Fruit fly (Drosophila melanogaster) whole organism, pupa: ENCODE data around the gene eIF2Bepsilon.

ENCODE experiments used
- CG10348 ChIP-seq: fragments of 200-800 bp; sonication (Bioruptor generic); IDR thresholded peaks from 2 replicates; pipeline ENCODE4 v1.3.6; 2022; ENCODE audit warnings: missing biosample characterization, missing genetic modification characterization
- CG12605 ChIP-seq: fragments of 200-800 bp; sonication (Bioruptor generic); IDR thresholded peaks from 2 replicates; pipeline ENCODE4 v1.3.6; 2022; ENCODE audit warnings: missing biosample characterization, missing genetic modification characterization
- CG13204 ChIP-seq: fragments of 200-800 bp; sonication (Bioruptor generic); optimal IDR thresholded peaks from 2 replicates; lab custom pipeline; 2018; ENCODE audit warnings: missing biosample characterization, mild to moderate bottlenecking, missing genetic modification characterization, moderate library complexity
- CG14655 ChIP-seq: fragments of 200-800 bp; sonication (Bioruptor generic); optimal IDR thresholded peaks from 3 replicates; lab custom pipeline; 2017; ENCODE audit warnings: mild to moderate bottlenecking, missing biosample characterization, missing genetic modification reagents, missing genetic modification characterization
- CG15710 ChIP-seq: fragments of 200-800 bp; sonication (Bioruptor generic); optimal IDR thresholded peaks from 2 replicates; lab custom pipeline; 2018; ENCODE audit warnings: missing biosample characterization, mild to moderate bottlenecking, missing genetic modification characterization, moderate library complexity
- CG17806 ChIP-seq: fragments of 200-800 bp; sonication (Bioruptor generic); optimal IDR thresholded peaks from 2 replicates; lab custom pipeline; 2018; ENCODE audit warnings: missing biosample characterization, mild to moderate bottlenecking, missing genetic modification characterization, moderate library complexity
- CG32121 ChIP-seq: fragments of 200-800 bp; sonication (Bioruptor generic); IDR thresholded peaks from 2 replicates; pipeline ENCODE4 v1.3.6; 2022; ENCODE audit warnings: missing biosample characterization, missing genetic modification characterization
- CG34367 ChIP-seq: fragments of 200-800 bp; sonication (Bioruptor generic); optimal IDR thresholded peaks from 2 replicates; lab custom pipeline; 2018; ENCODE audit warnings: missing biosample characterization, mild to moderate bottlenecking, missing genetic modification characterization
- CG4496 ChIP-seq: fragments of 200-800 bp; sonication (Bioruptor generic); IDR thresholded peaks from 3 replicates; pipeline ENCODE4 v1.3.6; 2022; ENCODE audit warnings: missing biosample characterization, missing genetic modification characterization
- CG8159 ChIP-seq: fragments of 200-800 bp; sonication (Bioruptor generic); optimal IDR thresholded peaks from 3 replicates; lab custom pipeline; 2018; ENCODE audit warnings: missing biosample characterization, mild to moderate bottlenecking, missing genetic modification characterization, moderate library complexity
- CG8301 ChIP-seq: fragments of 200-800 bp; sonication (Bioruptor generic); optimal IDR thresholded peaks from 2 replicates; lab custom pipeline; 2018; ENCODE audit warnings: missing biosample characterization, mild to moderate bottlenecking, missing genetic modification characterization
- CG9948 ChIP-seq: fragments of 200-800 bp; sonication (Bioruptor generic); optimal IDR thresholded peaks from 2 replicates; lab custom pipeline; 2018; ENCODE audit warnings: missing biosample characterization, mild to moderate bottlenecking, missing genetic modification characterization, moderate library complexity
- D1 ChIP-seq: fragments of 200-800 bp; sonication (Bioruptor generic); optimal IDR thresholded peaks from 2 replicates; lab custom pipeline; 2018; ENCODE audit warnings: missing biosample characterization, mild to moderate bottlenecking, missing genetic modification characterization, moderate library complexity
- EcR ChIP-seq: fragments of 200-800 bp; sonication (Bioruptor generic); optimal IDR thresholded peaks from 3 replicates; lab custom pipeline; 2019; ENCODE audit warnings: missing biosample characterization, missing genetic modification characterization, mild to moderate bottlenecking, moderate library complexity, missing genetic modification reagents
- Ets98B ChIP-seq: fragments of 200-800 bp; sonication (Bioruptor generic); IDR thresholded peaks from 2 replicates; pipeline ENCODE4 v1.3.6; 2022; ENCODE audit warnings: missing biosample characterization, missing genetic modification characterization
- Pif1A ChIP-seq: fragments of 200-800 bp; sonication (Bioruptor generic); optimal IDR thresholded peaks from 3 replicates; lab custom pipeline; 2016; ENCODE audit warnings: missing biosample characterization, missing genetic modification characterization
- Pif1B ChIP-seq: fragments of 200-800 bp; sonication (Bioruptor generic); optimal IDR thresholded peaks from 3 replicates; lab custom pipeline; 2016; ENCODE audit warnings: missing biosample characterization, missing genetic modification characterization
- Snoo ChIP-seq: fragments of 200-800 bp; sonication (Bioruptor generic); optimal IDR thresholded peaks from 3 replicates; lab custom pipeline; 2017; ENCODE audit warnings: missing biosample characterization, mild to moderate bottlenecking, missing genetic modification characterization, inconsistent platforms
- fd96Ca ChIP-seq: fragments of 200-800 bp; sonication (Bioruptor generic); IDR thresholded peaks from 3 replicates; pipeline ENCODE4 v1.3.6; 2022; ENCODE audit warnings: missing biosample characterization, missing genetic modification characterization
- gl ChIP-seq: fragments of 200-800 bp; sonication (Bioruptor generic); optimal IDR thresholded peaks from 2 replicates; lab custom pipeline; 2018; ENCODE audit warnings: missing biosample characterization, mild to moderate bottlenecking, missing genetic modification characterization
- rn ChIP-seq: fragments of 200-800 bp; sonication (Bioruptor generic); IDR thresholded peaks from 2 replicates; pipeline ENCODE4 v1.3.6; 2022; ENCODE audit warnings: missing biosample characterization, missing genetic modification characterization

Gene eIF2Bepsilon

DNA sequence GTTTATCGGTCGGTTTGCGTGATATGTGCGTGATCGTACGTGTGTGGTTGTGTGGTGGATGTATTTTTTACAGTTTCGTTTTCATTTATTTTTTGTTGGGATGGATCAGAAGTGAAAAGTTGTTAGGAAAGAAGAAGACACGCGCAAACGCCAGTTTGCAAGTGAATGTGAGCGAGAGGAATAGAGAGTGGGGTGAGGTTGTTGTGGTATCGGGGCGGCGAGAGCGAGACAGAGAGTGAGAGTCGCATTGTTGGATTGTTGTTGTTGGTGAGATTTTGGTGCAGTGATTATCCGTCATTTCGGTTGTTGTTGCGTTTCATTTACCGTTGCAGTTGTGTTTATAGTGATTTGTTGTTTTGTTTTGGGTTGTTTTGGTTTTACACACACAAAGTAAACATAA is 29.1 kb downstream of the eIF2Bepsilon start:
- TF ChIP-seq CG10348 (GFP tag; lab: Robert Waterston, UW) (no peak), CG34367 (tag; lab: Kevin White, UChicago) (no peak), fd96Ca (GFP tag; lab: Robert Waterston, UW) (no peak), CG15710 (tag; lab: Kevin White, UChicago) (no peak), Ets98B (no peak), Pif1A (GFP tag; lab: Kevin White, UChicago) (no peak), EcR (GFP tag; lab: Kevin White, UChicago) (no peak), gl (tag; lab: Kevin White, UChicago) (no peak), rn (no peak), Snoo (no peak), CG8159 (tag; lab: Kevin White, UChicago) (no peak), CG17806 (tag; lab: Kevin White, UChicago) (no peak), Pif1B (GFP tag; lab: Kevin White, UChicago) (no peak)
- TF ChIP-seq, all 21 proteins: peak for 0

DNA sequence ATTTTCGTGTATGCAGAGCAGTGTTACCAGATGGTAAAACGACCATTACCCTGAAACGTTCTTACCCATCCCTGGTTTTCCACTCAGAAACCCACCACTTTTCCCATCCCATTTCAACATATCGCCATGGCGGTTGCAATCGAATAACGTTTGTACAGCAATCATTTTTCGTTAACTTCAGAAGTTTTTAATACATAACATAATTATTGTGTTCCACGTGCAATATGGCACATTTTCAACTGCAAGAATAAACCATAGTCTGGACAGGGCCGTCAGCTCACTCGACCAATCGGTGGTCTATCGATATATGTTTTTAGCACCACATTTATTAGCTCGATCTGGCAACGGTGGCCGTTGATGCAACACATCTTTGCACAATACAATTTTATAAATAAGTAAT is 32.7 kb downstream of the eIF2Bepsilon start, which contains the start of the genes trr and mRpL16:
TSS of gene trr (minus strand) at position 25 of the 400 bp plus-strand sequence.
TSS of gene mRpL16 (plus strand) at position 331 of the 400 bp plus-strand sequence.
- TF ChIP-seq CG4496 (GFP tag; lab: Robert Waterston, UW): peak; percentile 62; the same call in 2 of the 3 replicates
- TF ChIP-seq CG32121 (GFP tag; lab: Robert Waterston, UW): no peak
- peak; percentile 30 for TF ChIP-seq CG15710 (tag; lab: Kevin White, UChicago)
- TF ChIP-seq Pif1A (GFP tag; lab: Kevin White, UChicago): no peak
- TF ChIP-seq CG17806 (tag; lab: Kevin White, UChicago): no peak
- TF ChIP-seq CG8301 (tag; lab: Kevin White, UChicago): no peak
- TF ChIP-seq Ets98B: peak; percentile 35; the same call in 1 of the 2 replicates
- TF ChIP-seq D1 (tag; lab: Kevin White, UChicago): no peak
- TF ChIP-seq CG14655 (GFP tag; lab: Kevin White, UChicago): no peak

DNA sequence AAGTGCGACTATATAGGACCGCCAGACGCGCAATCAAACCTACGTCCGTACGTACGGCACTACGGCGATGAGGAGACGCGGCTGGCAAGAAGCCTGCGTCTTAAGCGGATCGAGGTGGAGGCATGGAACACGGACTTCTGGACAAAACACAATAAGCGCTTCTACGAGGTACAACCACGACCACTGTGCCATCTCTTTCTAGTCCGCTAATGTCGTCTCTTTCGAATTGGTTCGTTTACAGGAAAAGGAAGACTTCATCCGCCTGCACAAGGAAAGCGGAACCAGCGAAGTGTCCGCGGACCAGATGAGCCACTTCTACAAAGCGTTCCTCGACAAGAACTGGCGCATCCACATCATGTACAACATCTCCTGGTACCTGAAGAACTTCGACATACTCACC is 41.9 kb downstream of the eIF2Bepsilon start:
- TF ChIP-seq CG17806 (tag; lab: Kevin White, UChicago) (no peak), CG14655 (GFP tag; lab: Kevin White, UChicago) (no peak), CG9948 (tag; lab: Kevin White, UChicago) (no peak), D1 (tag; lab: Kevin White, UChicago) (no peak), CG32121 (GFP tag; lab: Robert Waterston, UW) (no peak), CG8159 (tag; lab: Kevin White, UChicago) (no peak), CG12605 (GFP tag; lab: Robert Waterston, UW) (no peak), CG34367 (tag; lab: Kevin White, UChicago) (no peak), CG8301 (tag; lab: Kevin White, UChicago) (no peak), Snoo (no peak), Pif1A (GFP tag; lab: Kevin White, UChicago) (no peak), CG15710 (tag; lab: Kevin White, UChicago) (no peak), rn (no peak), Pif1B (GFP tag; lab: Kevin White, UChicago) (no peak), CG13204 (no peak), gl (tag; lab: Kevin White, UChicago) (no peak), CG10348 (GFP tag; lab: Robert Waterston, UW) (no peak), Ets98B (no peak), CG4496 (GFP tag; lab: Robert Waterston, UW) (no peak)

DNA sequence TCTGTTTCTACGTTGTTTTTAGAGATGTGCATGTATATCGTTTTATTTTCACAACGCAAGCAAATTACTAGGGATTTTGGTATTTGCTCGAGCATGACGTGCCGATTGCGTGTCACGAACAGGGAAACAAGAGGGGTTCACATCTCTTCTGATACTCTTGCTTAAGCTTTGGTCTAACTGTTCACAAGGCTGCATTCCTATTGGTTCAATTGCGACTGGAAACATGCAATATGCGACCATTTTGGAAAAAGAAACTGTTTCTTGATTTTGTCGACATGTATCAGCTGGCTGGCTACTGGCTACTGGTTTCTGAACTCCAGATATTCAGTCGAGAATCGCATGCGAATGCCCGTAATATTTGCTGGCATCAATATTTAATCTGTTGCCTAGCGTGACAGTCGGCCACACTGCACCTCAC is 42.5 kb downstream of the eIF2Bepsilon start, which contains the start of gene Coa8:
TSS of gene Coa8 (plus strand) at position 144 of the 418 bp plus-strand sequence.
- TF ChIP-seq EcR (GFP tag; lab: Kevin White, UChicago): no peak
- TF ChIP-seq gl (tag; lab: Kevin White, UChicago): no peak
- peak; percentile 51; the same call in 2 of the 3 replicates for TF ChIP-seq fd96Ca (GFP tag; lab: Robert Waterston, UW)
- no peak for TF ChIP-seq CG13204
- no peak for TF ChIP-seq Pif1B (GFP tag; lab: Kevin White, UChicago)
- peak; percentile 35 for TF ChIP-seq CG15710 (tag; lab: Kevin White, UChicago)
- TF ChIP-seq CG32121 (GFP tag; lab: Robert Waterston, UW): no peak; the same call in 1 of the 2 replicates
- no peak for TF ChIP-seq CG10348 (GFP tag; lab: Robert Waterston, UW)
- TF ChIP-seq Ets98B: peak; percentile 35
- peak; percentile 32 for TF ChIP-seq CG34367 (tag; lab: Kevin White, UChicago)
- no peak for TF ChIP-seq CG14655 (GFP tag; lab: Kevin White, UChicago)
- no peak for TF ChIP-seq rn
- 0 out of 2 replicates have a peak, but pooled peaks have one; percentile 13 for TF ChIP-seq CG12605 (GFP tag; lab: Robert Waterston, UW)
- TF ChIP-seq CG4496 (GFP tag; lab: Robert Waterston, UW): peak; percentile 67; the same call in 2 of the 3 replicates
- TF ChIP-seq CG8159 (tag; lab: Kevin White, UChicago): peak; percentile 35
- TF ChIP-seq Snoo: peak; percentile 12
- no peak for TF ChIP-seq D1 (tag; lab: Kevin White, UChicago)

DNA sequence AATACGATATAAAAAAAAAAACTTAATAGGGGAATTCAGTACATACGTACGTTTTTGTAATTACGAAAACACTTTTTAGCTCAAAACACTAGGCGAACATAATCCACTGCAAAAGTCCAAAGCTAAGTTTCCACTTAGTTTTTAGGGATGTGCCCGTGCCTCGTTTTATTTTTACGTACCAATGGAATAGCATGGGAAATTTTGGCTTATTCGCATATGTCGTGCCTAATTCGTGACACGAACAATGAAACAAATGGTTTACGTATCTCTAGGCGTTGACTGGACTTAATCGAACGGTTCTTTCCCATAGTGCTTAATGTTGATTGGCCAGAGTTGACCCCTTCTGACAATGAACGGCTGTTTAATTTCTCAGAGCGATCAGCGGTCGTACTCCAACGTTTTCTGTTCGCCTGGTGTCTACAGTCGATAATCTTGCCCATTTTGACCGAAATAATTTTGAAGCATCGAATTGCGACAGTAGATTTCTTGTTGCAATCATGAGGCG is 43.0 kb downstream of the eIF2Bepsilon start, which contains the start of gene CG14818:
TSS of gene CG14818 (minus strand) at position 169 of the 505 bp plus-strand sequence.
- TF ChIP-seq Ets98B: peak; percentile 17; the same call in 1 of the 2 replicates
- peak; percentile 30 for TF ChIP-seq CG9948 (tag; lab: Kevin White, UChicago)
- TF ChIP-seq CG14655 (GFP tag; lab: Kevin White, UChicago): no peak
- TF ChIP-seq CG10348 (GFP tag; lab: Robert Waterston, UW): no peak
- TF ChIP-seq CG15710 (tag; lab: Kevin White, UChicago): peak; percentile 46
- TF ChIP-seq CG4496 (GFP tag; lab: Robert Waterston, UW): peak; percentile 44; the same call in 1 of the 3 replicates
- peak; percentile 49 for TF ChIP-seq Snoo
- no peak for TF ChIP-seq Pif1B (GFP tag; lab: Kevin White, UChicago)
- TF ChIP-seq CG17806 (tag; lab: Kevin White, UChicago): peak; percentile 33
- TF ChIP-seq CG34367 (tag; lab: Kevin White, UChicago): peak; percentile 36
- TF ChIP-seq D1 (tag; lab: Kevin White, UChicago): no peak
- no peak for TF ChIP-seq CG13204
- TF ChIP-seq EcR (GFP tag; lab: Kevin White, UChicago): no peak
- peak; percentile 43 for TF ChIP-seq CG8301 (tag; lab: Kevin White, UChicago)
- no peak for TF ChIP-seq CG32121 (GFP tag; lab: Robert Waterston, UW)
- peak; percentile 71 for TF ChIP-seq fd96Ca (GFP tag; lab: Robert Waterston, UW)
- no peak for TF ChIP-seq Pif1A (GFP tag; lab: Kevin White, UChicago)
- peak; percentile 39 for TF ChIP-seq CG8159 (tag; lab: Kevin White, UChicago)
- peak; percentile 38; the same call in 1 of the 2 replicates for TF ChIP-seq rn
- TF ChIP-seq CG12605 (GFP tag; lab: Robert Waterston, UW): 0 out of 2 replicates have a peak, but pooled peaks have one; percentile 24
- TF ChIP-seq gl (tag; lab: Kevin White, UChicago): no peak
- TF ChIP-seq, all 21 proteins: peak for 12
